Worm (Caenorhabditis elegans) whole organism, L1 larva: Measurements from ENCODE around the gene ptr-1.

ENCODE experiments used
- C16A3.4 ChIP-seq: fragments of 150-350 bp; optimal IDR thresholded peaks from 2 replicates; lab custom pipeline; 2014; ENCODE audit warnings: missing biosample characterization, missing genetic modification characterization
- C34B4.2 ChIP-seq: sonication (generic microtip); optimal IDR thresholded peaks from 2 replicates; lab custom pipeline; 2017; ENCODE audit warnings: mild to moderate bottlenecking, missing genetic modification characterization, missing compliant biosample characterization
- F16B12.6 ChIP-seq: fragments of 150-350 bp; optimal IDR thresholded peaks from 2 replicates; lab custom pipeline; 2014; ENCODE audit warnings: missing biosample characterization, missing genetic modification characterization
- aha-1 ChIP-seq: fragments of 150-350 bp; optimal IDR thresholded peaks from 2 replicates; lab custom pipeline; 2014; ENCODE audit warnings: missing biosample characterization, missing genetic modification characterization
- alr-1 ChIP-seq: fragments of 200-800 bp; sonication (Bioruptor generic); optimal IDR thresholded peaks from 2 replicates; lab custom pipeline; 2018; ENCODE audit warnings: borderline replicate concordance, mild to moderate bottlenecking, missing genetic modification characterization, missing compliant biosample characterization
- aly-2 ChIP-seq: fragments of 150-350 bp; optimal IDR thresholded peaks from 2 replicates; lab custom pipeline; 2014; ENCODE audit warnings: missing biosample characterization, missing genetic modification characterization
- ama-1 ChIP-seq: fragments of 150-350 bp; optimal IDR thresholded peaks from 2 replicates; lab custom pipeline; 2014
- blmp-1 ChIP-seq: fragments of 150-350 bp; optimal IDR thresholded peaks from 2 replicates; lab custom pipeline; 2014; ENCODE audit warnings: missing biosample characterization, missing genetic modification characterization
- ceh-63 ChIP-seq: fragments of 200-800 bp; sonication (Bioruptor generic); optimal IDR thresholded peaks from 2 replicates; lab custom pipeline; 2018; ENCODE audit warnings: mild to moderate bottlenecking, missing genetic modification characterization, missing compliant biosample characterization
- ceh-8 ChIP-seq: fragments of 200-800 bp; sonication (Bioruptor generic); optimal IDR thresholded peaks from 2 replicates; lab custom pipeline; 2018; ENCODE audit warnings: mild to moderate bottlenecking, missing genetic modification characterization, moderate library complexity, missing compliant biosample characterization
- ceh-82 ChIP-seq, 3 experiments: fragments of 150-350 bp in 1 of 3; sonication (generic microtip) in 2 of 3; optimal IDR thresholded peaks; 2 replicates each; lab custom pipeline; 2014 to 2017; ENCODE audit warnings: missing biosample characterization in 3 of 3, missing genetic modification characterization in 3 of 3
- ceh-90 ChIP-seq: sonication (generic microtip); optimal IDR thresholded peaks from 2 replicates; lab custom pipeline; 2016; ENCODE audit warnings: missing genetic modification characterization, missing compliant biosample characterization
- dpl-1 ChIP-seq, 3 experiments: fragments of 150-350 bp in 2 of 3; sonication (generic microtip) in 1 of 3; optimal IDR thresholded peaks; 2 replicates each; lab custom pipeline; 2014 to 2017; ENCODE audit warnings: missing biosample characterization in 3 of 3, missing genetic modification characterization in 3 of 3, missing genetic modification reagents in 3 of 3
- efl-3 ChIP-seq: fragments of 200-800 bp; sonication (Bioruptor generic); optimal IDR thresholded peaks from 2 replicates; lab custom pipeline; 2018; ENCODE audit warnings: mild to moderate bottlenecking, missing genetic modification characterization, missing compliant biosample characterization
- egl-13 ChIP-seq: sonication (generic microtip); optimal IDR thresholded peaks from 2 replicates; lab custom pipeline; 2016; ENCODE audit warnings: missing genotype, missing genetic modification reagents, missing genetic modification characterization, missing compliant biosample characterization
- egl-27 ChIP-seq, 2 experiments: fragments of 150-350 bp in 1 of 2; sonication (generic microtip); optimal IDR thresholded peaks; 3 replicates each; lab custom pipeline; 2017 to 2018; ENCODE audit warnings: missing biosample characterization in 2 of 2, missing genetic modification characterization in 2 of 2, missing genetic modification reagents in 2 of 2
- elt-3 ChIP-seq, 6 experiments: fragments of 150-350 bp in 1 of 6; sonication (generic microtip); optimal IDR thresholded peaks; 2 replicates each; lab custom pipeline; 2017 to 2018; ENCODE audit warnings: missing biosample characterization in 6 of 6, missing genetic modification characterization in 6 of 6, inconsistent platforms in 1 of 6
- grh-1 ChIP-seq: fragments of 200-800 bp; sonication (Bioruptor generic); IDR thresholded peaks from 2 replicates; pipeline ENCODE4 v1.3.6; 2022; ENCODE audit warnings: missing genetic modification reagents, missing genetic modification characterization, missing compliant biosample characterization
- hlh-17 ChIP-seq: fragments of 200-800 bp; sonication (Bioruptor generic); optimal IDR thresholded peaks from 2 replicates; lab custom pipeline; 2018; ENCODE audit warnings: missing genetic modification characterization, mild to moderate bottlenecking, missing compliant biosample characterization, moderate library complexity, borderline replicate concordance
- hlh-4 ChIP-seq: sonication (generic microtip); optimal IDR thresholded peaks from 2 replicates; lab custom pipeline; 2016; ENCODE audit warnings: mild to moderate bottlenecking, missing genetic modification characterization, missing compliant biosample characterization
- irx-1 ChIP-seq: sonication (generic microtip); optimal IDR thresholded peaks from 2 replicates; lab custom pipeline; 2016; ENCODE audit warnings: missing genetic modification characterization, missing compliant biosample characterization
- isw-1 ChIP-seq: fragments of 200-800 bp; sonication (Bioruptor generic); IDR thresholded peaks from 2 replicates; pipeline ENCODE4 v1.3.6; 2022; ENCODE audit warnings: missing genetic modification characterization, missing compliant biosample characterization
- lin-13 ChIP-seq: fragments of 150-350 bp; optimal IDR thresholded peaks from 2 replicates; lab custom pipeline; 2014; ENCODE audit warnings: missing biosample characterization, missing genetic modification reagents, missing genetic modification characterization
- lin-14 ChIP-seq: fragments of 200-800 bp; sonication (Bioruptor generic); optimal IDR thresholded peaks from 2 replicates; lab custom pipeline; 2018; ENCODE audit warnings: mild to moderate bottlenecking, missing genetic modification characterization, moderate library complexity, missing compliant biosample characterization
- lin-35 ChIP-seq, 2 experiments: fragments of 150-350 bp; optimal IDR thresholded peaks; 2 replicates each; lab custom pipeline; 2014; ENCODE audit warnings: missing biosample characterization in 2 of 2, missing genetic modification characterization in 2 of 2, missing genetic modification reagents in 2 of 2
- lin-39 ChIP-seq: fragments of 150-350 bp; optimal IDR thresholded peaks from 2 replicates; lab custom pipeline; 2014; ENCODE audit warnings: missing biosample characterization, missing genetic modification reagents, missing genetic modification characterization
- lir-3 ChIP-seq: sonication (generic microtip); optimal IDR thresholded peaks from 2 replicates; lab custom pipeline; 2016; ENCODE audit warnings: mild to moderate bottlenecking, missing genetic modification characterization, moderate library complexity, missing compliant biosample characterization; ENCODE audit not compliant: poor library complexity
- lsy-2 ChIP-seq, 2 experiments: fragments of 150-350 bp; optimal IDR thresholded peaks; 2 replicates each; lab custom pipeline; 2014; ENCODE audit warnings: missing biosample characterization in 2 of 2, missing genetic modification characterization in 2 of 2
- mab-9 ChIP-seq: fragments of 200-800 bp; sonication (Bioruptor generic); IDR thresholded peaks from 2 replicates; pipeline ENCODE4 v1.3.6; 2022; ENCODE audit warnings: missing genetic modification reagents, missing genetic modification characterization, missing compliant biosample characterization
- mef-2 ChIP-seq: fragments of 150-350 bp; optimal IDR thresholded peaks from 2 replicates; lab custom pipeline; 2014; ENCODE audit warnings: missing biosample characterization, missing genetic modification characterization
- mep-1 ChIP-seq: fragments of 150-350 bp; optimal IDR thresholded peaks from 2 replicates; lab custom pipeline; 2014; ENCODE audit warnings: missing biosample characterization, missing genetic modification characterization
- nhr-19 ChIP-seq: fragments of 200-800 bp; sonication (Bioruptor generic); conservative IDR thresholded peaks from 2 replicates; pipeline ENCODE4 v1.3.6; 2022; ENCODE audit warnings: missing genetic modification characterization, missing compliant biosample characterization
- nhr-237 ChIP-seq: fragments of 150-350 bp; optimal IDR thresholded peaks from 2 replicates; lab custom pipeline; 2014; ENCODE audit warnings: missing biosample characterization, missing genetic modification characterization
- nhr-28 ChIP-seq: fragments of 150-350 bp; optimal IDR thresholded peaks from 2 replicates; lab custom pipeline; 2014; ENCODE audit warnings: missing biosample characterization, missing genetic modification characterization
- nhr-84 ChIP-seq: sonication (generic microtip); optimal IDR thresholded peaks from 2 replicates; lab custom pipeline; 2017; ENCODE audit warnings: missing biosample characterization, missing genetic modification characterization
- nhr-85 ChIP-seq: sonication (generic microtip); peaks from one replicate; lab custom pipeline; 2016; ENCODE audit warnings: missing genetic modification characterization, inconsistent platforms, missing compliant biosample characterization
- pag-3 ChIP-seq: sonication (generic microtip); optimal IDR thresholded peaks from 2 replicates; lab custom pipeline; 2017; ENCODE audit warnings: missing genetic modification characterization, mild to moderate bottlenecking, missing compliant biosample characterization, antibody characterized with exemption, borderline replicate concordance; ENCODE audit not compliant: insufficient read depth
- pqm-1 ChIP-seq: sonication (generic microtip); optimal IDR thresholded peaks from 3 replicates; lab custom pipeline; 2017; ENCODE audit warnings: missing biosample characterization, missing genetic modification characterization
- rnt-1 ChIP-seq: sonication (generic microtip); optimal IDR thresholded peaks from 2 replicates; lab custom pipeline; 2016; ENCODE audit warnings: mild to moderate bottlenecking, missing genetic modification characterization, moderate library complexity, missing compliant biosample characterization
- skn-1 ChIP-seq: fragments of 150-350 bp; optimal IDR thresholded peaks from 2 replicates; lab custom pipeline; 2014; ENCODE audit warnings: missing biosample characterization, missing genetic modification characterization
- snpc-4 ChIP-seq: fragments of 150-350 bp; optimal IDR thresholded peaks from 2 replicates; lab custom pipeline; 2014; ENCODE audit warnings: missing biosample characterization, missing genetic modification characterization
- snu-23 ChIP-seq: sonication (generic microtip); optimal IDR thresholded peaks from 2 replicates; lab custom pipeline; 2016; ENCODE audit warnings: missing genetic modification characterization, missing compliant biosample characterization
- sptf-1 ChIP-seq: fragments of 150-350 bp; optimal IDR thresholded peaks from 2 replicates; lab custom pipeline; 2014; ENCODE audit warnings: missing biosample characterization, missing genetic modification characterization
- swsn-7 ChIP-seq: sonication (generic microtip); optimal IDR thresholded peaks from 2 replicates; lab custom pipeline; 2016; ENCODE audit warnings: missing genetic modification characterization, missing compliant biosample characterization
- tbx-2 ChIP-seq: sonication (generic microtip); optimal IDR thresholded peaks from 2 replicates; lab custom pipeline; 2016; ENCODE audit warnings: missing genetic modification characterization, missing compliant biosample characterization
- tlp-1 ChIP-seq: fragments of 150-350 bp; optimal IDR thresholded peaks from 2 replicates; lab custom pipeline; 2014; ENCODE audit warnings: missing biosample characterization, missing genetic modification characterization
- unc-30 ChIP-seq: sonication (generic microtip); optimal IDR thresholded peaks from 2 replicates; lab custom pipeline; 2017; ENCODE audit warnings: missing biosample characterization, missing genetic modification characterization
- unc-98 ChIP-seq: fragments of 200-800 bp; sonication (Bioruptor generic); IDR thresholded peaks from 2 replicates; pipeline ENCODE4 v1.3.6; 2022; ENCODE audit warnings: missing genetic modification characterization, missing compliant biosample characterization
- vab-15 ChIP-seq: sonication (generic microtip); optimal IDR thresholded peaks from 2 replicates; lab custom pipeline; 2017; ENCODE audit warnings: missing genotype, mild to moderate bottlenecking, missing genetic modification characterization, missing compliant biosample characterization
- zag-1 ChIP-seq: fragments of 150-350 bp; optimal IDR thresholded peaks from 2 replicates; lab custom pipeline; 2014; ENCODE audit warnings: missing biosample characterization, missing genetic modification characterization
- zip-4 ChIP-seq: fragments of 200-800 bp; sonication (Bioruptor generic); optimal IDR thresholded peaks from 2 replicates; lab custom pipeline; 2018; ENCODE audit warnings: mild to moderate bottlenecking, missing genetic modification characterization, moderate library complexity, missing compliant biosample characterization
- ztf-4 ChIP-seq: fragments of 150-350 bp; optimal IDR thresholded peaks from 2 replicates; lab custom pipeline; 2014; ENCODE audit warnings: missing biosample characterization, missing genetic modification characterization

ptr-1 gene

ce11 chrV:9146849-9147557 lies 34.5 kb downstream of the ptr-1 start, which contains the start of gene spl-2 (continued):
- TF ChIP-seq elt-3 (tag; optimal IDR thresholded peaks at IDR 0.05; lab: Kevin White, UChicago) (peak in 2 of 6 experiments; percentile 5 to 13), ceh-63 (GFP tag; lab: Kevin White, UChicago) (no peak), mab-9 (GFP tag; lab: Robert Waterston, UW) (no peak), mep-1 (tag; lab: Kevin White, UChicago) (peak; percentile 27), egl-13 (tag; lab: Kevin White, UChicago) (no peak), aly-2 (tag; lab: Kevin White, UChicago) (no peak), alr-1 (tag; lab: Kevin White, UChicago) (no peak), pqm-1 (tag; lab: Kevin White, UChicago) (no peak), dpl-1 (GFP tag; optimal IDR thresholded peaks at IDR 0.05; lab: Kevin White, UChicago) (no peak), grh-1 (0 out of 2 replicates have a peak, but pooled peaks have one; percentile 40), snu-23 (GFP tag; lab: Kevin White, UChicago) (peak; percentile 35), pag-3 (tag; lab: Kevin White, UChicago) (no peak), blmp-1 (tag; lab: Kevin White, UChicago) (peak; percentile 85), nhr-19 (GFP tag; lab: Robert Waterston, UW) (peak; percentile 17; the same call in 1 of the 2 replicates), lir-3 (tag; lab: Kevin White, UChicago) (no peak), tbx-2 (peak; percentile 17), hlh-4 (no peak), ceh-82 (tag; optimal IDR thresholded peaks at IDR 0.05; lab: Kevin White, UChicago) (no peak), F16B12.6 (tag; lab: Kevin White, UChicago) (no peak), nhr-85 (tag; lab: Kevin White, UChicago) (peak; percentile 98), swsn-7 (tag; lab: Kevin White, UChicago) (no peak), nhr-237 (no peak), lin-39 (tag; lab: Kevin White, UChicago) (no peak), C16A3.4 (tag; lab: Kevin White, UChicago) (no peak), snpc-4 (no peak), irx-1 (tag; lab: Kevin White, UChicago) (no peak), zip-4 (GFP tag; lab: Kevin White, UChicago) (no peak), sptf-1 (tag; lab: Kevin White, UChicago) (no peak), lin-35 (GFP tag; optimal IDR thresholded peaks at IDR 0.05; lab: Kevin White, UChicago) (no peak), ztf-4 (tag; lab: Kevin White, UChicago) (no peak), ama-1 (lab: Kevin White, UChicago) (no peak), isw-1 (no peak), ceh-8 (GFP tag; lab: Kevin White, UChicago) (no peak), lsy-2 (tag; optimal IDR thresholded peaks at IDR 0.05; lab: Kevin White, UChicago) (no peak), egl-27 (tag; optimal IDR thresholded peaks at IDR 0.05; lab: Kevin White, UChicago) (no peak), nhr-28 (no peak), skn-1 (tag; lab: Kevin White, UChicago) (no peak), tlp-1 (no peak), hlh-17 (GFP tag; lab: Kevin White, UChicago) (no peak), ceh-90 (tag; lab: Kevin White, UChicago) (no peak), mef-2 (tag; lab: Kevin White, UChicago) (no peak), unc-30 (tag; lab: Kevin White, UChicago) (no peak), C34B4.2 (tag; lab: Kevin White, UChicago) (no peak), vab-15 (tag; lab: Kevin White, UChicago) (no peak), zag-1 (no peak), efl-3 (GFP tag; lab: Kevin White, UChicago) (no peak), rnt-1 (tag; lab: Kevin White, UChicago) (no peak), nhr-84 (no peak), unc-98 (no peak), lin-13 (GFP tag; lab: Kevin White, UChicago) (no peak), lin-14 (GFP tag; lab: Kevin White, UChicago) (peak; percentile 83), aha-1 (tag; lab: Kevin White, UChicago) (no peak)
